Worm (Caenorhabditis elegans) whole organism, late embryonic: Measurements from ENCODE around the gene Y49F6C.2.

Experiments used
- C08G9.2 ChIP-seq: sonication (generic microtip); optimal IDR thresholded peaks from 2 replicates; lab custom pipeline; 2016; ENCODE audit warnings: mild to moderate bottlenecking, missing genetic modification characterization, moderate library complexity, missing compliant biosample characterization
- F13H6.1 ChIP-seq: sonication (generic microtip); optimal IDR thresholded peaks from 2 replicates; lab custom pipeline; 2016; ENCODE audit warnings: missing genetic modification characterization, missing compliant biosample characterization
- K02D7.2 ChIP-seq: sonication (generic microtip); optimal IDR thresholded peaks from 2 replicates; lab custom pipeline; 2017; ENCODE audit warnings: mild to moderate bottlenecking, missing genetic modification characterization, missing compliant biosample characterization
- Y22D7AL.16 ChIP-seq: sonication (generic microtip); optimal IDR thresholded peaks from 2 replicates; lab custom pipeline; 2016; ENCODE audit warnings: missing genetic modification characterization, missing compliant biosample characterization
- ahr-1 ChIP-seq: sonication (generic microtip); optimal IDR thresholded peaks from 2 replicates; lab custom pipeline; 2016; ENCODE audit warnings: missing genetic modification characterization, missing compliant biosample characterization
- ceh-14 ChIP-seq: sonication (generic microtip); optimal IDR thresholded peaks from 2 replicates; lab custom pipeline; 2016; ENCODE audit warnings: missing genotype, missing genetic modification characterization, missing compliant biosample characterization
- ceh-18 ChIP-seq: sonication (generic microtip); optimal IDR thresholded peaks from 2 replicates; lab custom pipeline; 2016; ENCODE audit warnings: missing genetic modification characterization, missing compliant biosample characterization
- ceh-30 ChIP-seq: fragments of 150-350 bp; optimal IDR thresholded peaks from 2 replicates; lab custom pipeline; 2014; ENCODE audit warnings: missing biosample characterization, missing genetic modification characterization
- ceh-31 ChIP-seq: sonication (generic microtip); optimal IDR thresholded peaks from 2 replicates; lab custom pipeline; 2016; ENCODE audit warnings: missing genetic modification characterization, missing compliant biosample characterization
- ceh-34 ChIP-seq: sonication (generic microtip); optimal IDR thresholded peaks from 2 replicates; lab custom pipeline; 2016; ENCODE audit warnings: mild to moderate bottlenecking, missing genetic modification characterization, missing compliant biosample characterization
- ceh-6 ChIP-seq: fragments of 200-800 bp; sonication (Bioruptor generic); optimal IDR thresholded peaks from 2 replicates; lab custom pipeline; 2018; ENCODE audit warnings: mild to moderate bottlenecking, missing genetic modification characterization, missing compliant biosample characterization
- che-1 ChIP-seq: sonication (generic microtip); optimal IDR thresholded peaks from 2 replicates; lab custom pipeline; 2016; ENCODE audit warnings: mild to moderate bottlenecking, missing genetic modification characterization, missing compliant biosample characterization
- ets-4 ChIP-seq: sonication (generic microtip); optimal IDR thresholded peaks from 2 replicates; lab custom pipeline; 2016; ENCODE audit warnings: missing genetic modification characterization, missing compliant biosample characterization
- eyg-1 ChIP-seq: sonication (generic microtip); optimal IDR thresholded peaks from 2 replicates; lab custom pipeline; 2016; ENCODE audit warnings: missing genotype, missing genetic modification characterization, missing compliant biosample characterization
- fax-1 ChIP-seq: sonication (generic microtip); optimal IDR thresholded peaks from 2 replicates; lab custom pipeline; 2016; ENCODE audit warnings: missing genotype, missing genetic modification characterization, missing compliant biosample characterization
- fkh-6 ChIP-seq: sonication (generic microtip); optimal IDR thresholded peaks from 2 replicates; lab custom pipeline; 2016; ENCODE audit warnings: missing genetic modification characterization, missing compliant biosample characterization
- hlh-13 ChIP-seq: fragments of 200-800 bp; sonication (Bioruptor generic); optimal IDR thresholded peaks from 2 replicates; lab custom pipeline; 2018; ENCODE audit warnings: mild to moderate bottlenecking, missing genetic modification characterization, missing compliant biosample characterization
- hlh-15 ChIP-seq: sonication (generic microtip); optimal IDR thresholded peaks from 2 replicates; lab custom pipeline; 2016; ENCODE audit warnings: missing genetic modification characterization, missing compliant biosample characterization
- hlh-6 ChIP-seq: sonication (generic microtip); optimal IDR thresholded peaks from 2 replicates; lab custom pipeline; 2016; ENCODE audit warnings: missing genotype, missing genetic modification characterization, missing compliant biosample characterization
- lim-6 ChIP-seq: sonication (generic microtip); optimal IDR thresholded peaks from 2 replicates; lab custom pipeline; 2016; ENCODE audit warnings: missing genetic modification characterization, missing compliant biosample characterization
- lin-11 ChIP-seq: fragments of 200-800 bp; sonication (Bioruptor generic); optimal IDR thresholded peaks from 2 replicates; lab custom pipeline; 2018; ENCODE audit warnings: mild to moderate bottlenecking, missing genetic modification characterization, missing compliant biosample characterization
- mec-3 ChIP-seq: sonication (generic microtip); optimal IDR thresholded peaks from 2 replicates; lab custom pipeline; 2016; ENCODE audit warnings: borderline replicate concordance, missing genetic modification characterization, missing compliant biosample characterization
- nfya-1 ChIP-seq: sonication (generic microtip); optimal IDR thresholded peaks from 2 replicates; lab custom pipeline; 2017; ENCODE audit warnings: missing genetic modification characterization, mild to moderate bottlenecking, missing compliant biosample characterization, antibody characterized with exemption, moderate library complexity
- npax-4 ChIP-seq: sonication (generic microtip); optimal IDR thresholded peaks from 2 replicates; lab custom pipeline; 2016; ENCODE audit warnings: missing genetic modification characterization, missing compliant biosample characterization
- pag-3 ChIP-seq: sonication (generic microtip); optimal IDR thresholded peaks from 2 replicates; lab custom pipeline; 2016; ENCODE audit warnings: missing compliant biosample characterization, missing genetic modification characterization, borderline replicate concordance
- pha-4 ChIP-seq: fragments of 150-350 bp; optimal IDR thresholded peaks from 2 replicates; lab custom pipeline; 2018; ENCODE audit warnings: missing biosample characterization, missing genetic modification reagents, missing genetic modification characterization
- pros-1 ChIP-seq: fragments of 150-350 bp; optimal IDR thresholded peaks from 2 replicates; lab custom pipeline; 2014; ENCODE audit warnings: missing biosample characterization, missing genetic modification reagents, missing genetic modification characterization
- ref-2 ChIP-seq: sonication (generic microtip); optimal IDR thresholded peaks from 2 replicates; lab custom pipeline; 2016; ENCODE audit warnings: missing genetic modification characterization, missing compliant biosample characterization
- rnt-1 ChIP-seq: sonication (generic microtip); optimal IDR thresholded peaks from 2 replicates; lab custom pipeline; 2016; ENCODE audit warnings: missing genetic modification characterization, missing compliant biosample characterization
- syd-9 ChIP-seq: sonication (generic microtip); optimal IDR thresholded peaks from 2 replicates; lab custom pipeline; 2016; ENCODE audit warnings: mild to moderate bottlenecking, missing genetic modification characterization, moderate library complexity, missing compliant biosample characterization
- tbx-2 ChIP-seq: sonication (generic microtip); optimal IDR thresholded peaks from 2 replicates; lab custom pipeline; 2016; ENCODE audit warnings: missing genetic modification characterization, missing compliant biosample characterization
- tbx-7 ChIP-seq: sonication (generic microtip); optimal IDR thresholded peaks from 2 replicates; lab custom pipeline; 2016; ENCODE audit warnings: missing genotype, missing genetic modification characterization, missing compliant biosample characterization
- unc-42 ChIP-seq: sonication (generic microtip); optimal IDR thresholded peaks from 2 replicates; lab custom pipeline; 2016; ENCODE audit warnings: missing genotype, missing genetic modification characterization, missing compliant biosample characterization
- unc-86 ChIP-seq: sonication (generic microtip); optimal IDR thresholded peaks from 2 replicates; lab custom pipeline; 2016; ENCODE audit warnings: missing genetic modification characterization, missing compliant biosample characterization
- zip-5 ChIP-seq: sonication (generic microtip); optimal IDR thresholded peaks from 2 replicates; lab custom pipeline; 2016; ENCODE audit warnings: missing genetic modification characterization, missing compliant biosample characterization
- ztf-16 ChIP-seq: sonication (generic microtip); optimal IDR thresholded peaks from 2 replicates; lab custom pipeline; 2017; ENCODE audit warnings: missing genetic modification characterization, missing compliant biosample characterization

Y49F6C.2 gene

ce11 chrII:3373875-3374274 lies 4.5 kb upstream of the Y49F6C.2 start (continued):
- no peak for TF ChIP-seq ahr-1 (tag; lab: Kevin White, UChicago)

ce11 chrII:3374779-3375178 lies 3.6 kb upstream of the Y49F6C.2 start, which contains the start of gene bath-10:
Gene bath-10 (plus strand): TSS chrII:3375079.
- no peak for TF ChIP-seq ceh-18

DNA sequence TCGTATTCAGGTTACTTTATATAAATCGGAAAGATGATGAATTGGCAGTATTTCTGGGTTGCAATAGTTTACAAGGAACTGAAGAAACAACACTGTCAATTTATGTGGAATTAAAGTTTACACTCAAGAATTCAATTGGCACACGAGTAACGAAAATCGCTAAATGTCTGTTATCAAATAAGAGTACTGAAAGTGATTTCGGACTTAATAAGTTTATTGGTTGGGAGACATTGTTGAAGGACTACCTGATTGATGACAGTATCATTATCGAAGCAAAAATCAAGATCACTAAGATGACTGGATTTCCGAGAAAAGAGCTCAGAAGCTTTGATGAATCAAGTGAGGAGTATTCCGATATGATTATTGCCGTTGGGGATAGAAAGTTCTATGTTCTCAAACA lies 3.1 kb upstream of the Y49F6C.2 start:
- TF ChIP-seq hlh-6 (tag; lab: Kevin White, UChicago) (no peak), che-1 (tag; lab: Kevin White, UChicago) (no peak), tbx-2 (tag; lab: Kevin White, UChicago) (no peak), lim-6 (tag; lab: Kevin White, UChicago) (no peak), C08G9.2 (no peak), ets-4 (no peak), syd-9 (no peak), fkh-6 (tag; lab: Kevin White, UChicago) (no peak), ztf-16 (no peak), ref-2 (tag; lab: Kevin White, UChicago) (no peak), ceh-34 (no peak), unc-86 (tag; lab: Kevin White, UChicago) (no peak), nfya-1 (tag; lab: Kevin White, UChicago) (no peak), hlh-13 (GFP tag; lab: Kevin White, UChicago) (no peak), pag-3 (tag; lab: Kevin White, UChicago) (no peak), eyg-1 (tag; lab: Kevin White, UChicago) (no peak), ahr-1 (tag; lab: Kevin White, UChicago) (no peak), mec-3 (tag; lab: Kevin White, UChicago) (no peak)

- TF ChIP-seq Y22D7AL.16 (tag; lab: Kevin White, UChicago) (no peak), hlh-15 (no peak), F13H6.1 (tag; lab: Kevin White, UChicago) (no peak), rnt-1 (tag; lab: Kevin White, UChicago) (no peak), ceh-14 (tag; lab: Kevin White, UChicago) (no peak), fax-1 (tag; lab: Kevin White, UChicago) (no peak), K02D7.2 (no peak)
- TF ChIP-seq, all 69 proteins: peak for 0
Observed at ce11 chrII:3376789-3377188, 1.6 kb upstream of the Y49F6C.2 start, which contains the start of gene bath-9. Gene bath-9 (plus strand): TSS chrII:3377089.

ce11 chrII:3381510-3381909 lies 3.1 kb downstream of the Y49F6C.2 start, which contains the start of gene T06D4.1:
Gene T06D4.1 (plus strand): TSS chrII:3381830.
- no peak for TF ChIP-seq zip-5 (tag; lab: Kevin White, UChicago)
- no peak for TF ChIP-seq ceh-6
- TF ChIP-seq tbx-7, result no peak
- TF ChIP-seq unc-86 (tag; lab: Kevin White, UChicago), result no peak
- no peak for TF ChIP-seq ceh-31 (tag; lab: Kevin White, UChicago)
- TF ChIP-seq pros-1, result no peak
- TF ChIP-seq lin-11 (tag; lab: Kevin White, UChicago), result no peak
- TF ChIP-seq K02D7.2, result no peak
- no peak for TF ChIP-seq npax-4 (tag; lab: Kevin White, UChicago)
- TF ChIP-seq ceh-30 (tag; lab: Kevin White, UChicago), result no peak
- no peak for TF ChIP-seq pha-4
- TF ChIP-seq ztf-16, result no peak
- no peak for TF ChIP-seq ets-4
- TF ChIP-seq unc-42 (tag; lab: Kevin White, UChicago), result no peak
- TF ChIP-seq hlh-15, result no peak
